Worm (Caenorhabditis elegans) whole organism, L1 larva: ENCODE measurements around the gene mrg-1.
A peak's percentile ranks its signal among the peaks of the same experiment; 100 is the strongest.

Source experiments
- C16A3.4 ChIP-seq: fragments of 150-350 bp; optimal IDR thresholded peaks from 2 replicates; lab custom pipeline; 2014; ENCODE audit warnings: missing biosample characterization, missing genetic modification characterization
- F16B12.6 ChIP-seq: fragments of 150-350 bp; optimal IDR thresholded peaks from 2 replicates; lab custom pipeline; 2014; ENCODE audit warnings: missing biosample characterization, missing genetic modification characterization
- Y116A8C.19 ChIP-seq: sonication (generic microtip); optimal IDR thresholded peaks from 2 replicates; lab custom pipeline; 2016; ENCODE audit warnings: missing compliant biosample characterization, missing genetic modification characterization, borderline replicate concordance
- aly-2 ChIP-seq: fragments of 150-350 bp; optimal IDR thresholded peaks from 2 replicates; lab custom pipeline; 2014; ENCODE audit warnings: missing biosample characterization, missing genetic modification characterization
- ama-1 ChIP-seq: fragments of 150-350 bp; optimal IDR thresholded peaks from 2 replicates; lab custom pipeline; 2014
- blmp-1 ChIP-seq: fragments of 150-350 bp; optimal IDR thresholded peaks from 2 replicates; lab custom pipeline; 2014; ENCODE audit warnings: missing biosample characterization, missing genetic modification characterization
- ceh-8 ChIP-seq: fragments of 200-800 bp; sonication (Bioruptor generic); optimal IDR thresholded peaks from 2 replicates; lab custom pipeline; 2018; ENCODE audit warnings: mild to moderate bottlenecking, missing genetic modification characterization, moderate library complexity, missing compliant biosample characterization
- ceh-88 ChIP-seq: fragments of 200-800 bp; sonication (Bioruptor generic); IDR thresholded peaks from 2 replicates; pipeline ENCODE4 v1.3.6; 2022; ENCODE audit warnings: missing genetic modification characterization, missing compliant biosample characterization
- ceh-90 ChIP-seq: sonication (generic microtip); optimal IDR thresholded peaks from 2 replicates; lab custom pipeline; 2016; ENCODE audit warnings: missing genetic modification characterization, missing compliant biosample characterization
- dsc-1 ChIP-seq: sonication (generic microtip); optimal IDR thresholded peaks from 2 replicates; lab custom pipeline; 2016; ENCODE audit warnings: mild to moderate bottlenecking, missing genetic modification characterization, missing compliant biosample characterization
- efl-1 ChIP-seq, 4 experiments: fragments of 150-350 bp; optimal IDR thresholded peaks in 3 of 4; peaks in 1 of 4; 1 replicate in 1 of 4; 2 replicates in 3 of 4; lab custom pipeline; 2014; ENCODE audit warnings: missing biosample characterization in 2 of 4, missing genetic modification characterization in 2 of 4, missing genetic modification reagents in 2 of 4
- egl-13 ChIP-seq: sonication (generic microtip); optimal IDR thresholded peaks from 2 replicates; lab custom pipeline; 2016; ENCODE audit warnings: missing genotype, missing genetic modification reagents, missing genetic modification characterization, missing compliant biosample characterization
- egl-27 ChIP-seq, 2 experiments: fragments of 150-350 bp in 1 of 2; sonication (generic microtip); optimal IDR thresholded peaks; 3 replicates each; lab custom pipeline; 2017 to 2018; ENCODE audit warnings: missing biosample characterization in 2 of 2, missing genetic modification characterization in 2 of 2, missing genetic modification reagents in 2 of 2
- elt-2 ChIP-seq: sonication (generic microtip); optimal IDR thresholded peaks from 2 replicates; lab custom pipeline; 2016; ENCODE audit warnings: missing genetic modification characterization, mild to moderate bottlenecking, inconsistent platforms, missing compliant biosample characterization, missing genetic modification reagents
- ets-5 ChIP-seq: fragments of 200-800 bp; sonication (Bioruptor generic); IDR thresholded peaks from 2 replicates; pipeline ENCODE4 v1.3.6; 2022; ENCODE audit warnings: missing genetic modification characterization, missing compliant biosample characterization
- fkh-10 ChIP-seq: sonication (generic microtip); optimal IDR thresholded peaks from 2 replicates; lab custom pipeline; 2017; ENCODE audit warnings: missing biosample characterization, missing genetic modification reagents, missing genetic modification characterization
- fkh-4 ChIP-seq: sonication (generic microtip); optimal IDR thresholded peaks from 2 replicates; lab custom pipeline; 2016; ENCODE audit warnings: missing compliant biosample characterization, missing genetic modification characterization, borderline replicate concordance
- fos-1 ChIP-seq: fragments of 150-350 bp; optimal IDR thresholded peaks from 2 replicates; lab custom pipeline; 2014; ENCODE audit warnings: missing biosample characterization, missing genetic modification characterization
- hlh-17 ChIP-seq: fragments of 200-800 bp; sonication (Bioruptor generic); optimal IDR thresholded peaks from 2 replicates; lab custom pipeline; 2018; ENCODE audit warnings: missing genetic modification characterization, mild to moderate bottlenecking, missing compliant biosample characterization, moderate library complexity, borderline replicate concordance
- hlh-4 ChIP-seq: sonication (generic microtip); optimal IDR thresholded peaks from 2 replicates; lab custom pipeline; 2016; ENCODE audit warnings: mild to moderate bottlenecking, missing genetic modification characterization, missing compliant biosample characterization
- hpl-2 ChIP-seq: fragments of 150-350 bp; optimal IDR thresholded peaks from 2 replicates; lab custom pipeline; 2014; ENCODE audit warnings: missing biosample characterization, missing genetic modification reagents, missing genetic modification characterization
- isw-1 ChIP-seq: fragments of 200-800 bp; sonication (Bioruptor generic); IDR thresholded peaks from 2 replicates; pipeline ENCODE4 v1.3.6; 2022; ENCODE audit warnings: missing genetic modification characterization, missing compliant biosample characterization
- lin-13 ChIP-seq: fragments of 150-350 bp; optimal IDR thresholded peaks from 2 replicates; lab custom pipeline; 2014; ENCODE audit warnings: missing biosample characterization, missing genetic modification reagents, missing genetic modification characterization
- lin-35 ChIP-seq, 2 experiments: fragments of 150-350 bp; optimal IDR thresholded peaks; 2 replicates each; lab custom pipeline; 2014; ENCODE audit warnings: missing biosample characterization in 2 of 2, missing genetic modification characterization in 2 of 2, missing genetic modification reagents in 2 of 2
- lin-39 ChIP-seq: fragments of 150-350 bp; optimal IDR thresholded peaks from 2 replicates; lab custom pipeline; 2014; ENCODE audit warnings: missing biosample characterization, missing genetic modification reagents, missing genetic modification characterization
- lir-3 ChIP-seq: sonication (generic microtip); optimal IDR thresholded peaks from 2 replicates; lab custom pipeline; 2016; ENCODE audit warnings: mild to moderate bottlenecking, missing genetic modification characterization, moderate library complexity, missing compliant biosample characterization; ENCODE audit not compliant: poor library complexity
- lsy-2 ChIP-seq, 2 experiments: fragments of 150-350 bp; optimal IDR thresholded peaks; 2 replicates each; lab custom pipeline; 2014; ENCODE audit warnings: missing biosample characterization in 2 of 2, missing genetic modification characterization in 2 of 2
- mab-9 ChIP-seq: fragments of 200-800 bp; sonication (Bioruptor generic); IDR thresholded peaks from 2 replicates; pipeline ENCODE4 v1.3.6; 2022; ENCODE audit warnings: missing genetic modification reagents, missing genetic modification characterization, missing compliant biosample characterization
- mdl-1 ChIP-seq, 2 experiments: fragments of 150-350 bp; optimal IDR thresholded peaks; 2 replicates each; lab custom pipeline; 2014 to 2017; ENCODE audit warnings: missing biosample characterization in 2 of 2, missing genetic modification characterization in 2 of 2, inconsistent platforms in 1 of 2
- mef-2 ChIP-seq: fragments of 150-350 bp; optimal IDR thresholded peaks from 2 replicates; lab custom pipeline; 2014; ENCODE audit warnings: missing biosample characterization, missing genetic modification characterization
- nhr-11 ChIP-seq: fragments of 150-350 bp; optimal IDR thresholded peaks from 2 replicates; lab custom pipeline; 2014; ENCODE audit warnings: missing biosample characterization, missing genetic modification characterization
- nhr-20 ChIP-seq: sonication (generic microtip); optimal IDR thresholded peaks from 2 replicates; lab custom pipeline; 2016; ENCODE audit warnings: mild to moderate bottlenecking, missing genetic modification characterization, missing compliant biosample characterization
- nhr-28 ChIP-seq: fragments of 150-350 bp; optimal IDR thresholded peaks from 2 replicates; lab custom pipeline; 2014; ENCODE audit warnings: missing biosample characterization, missing genetic modification characterization
- nhr-47 ChIP-seq: sonication (generic microtip); optimal IDR thresholded peaks from 2 replicates; lab custom pipeline; 2016; ENCODE audit warnings: mild to moderate bottlenecking, missing genetic modification characterization, moderate library complexity, missing compliant biosample characterization
- nhr-76 ChIP-seq: sonication (generic microtip); optimal IDR thresholded peaks from 2 replicates; lab custom pipeline; 2017; ENCODE audit warnings: missing biosample characterization, missing genetic modification characterization
- nhr-77 ChIP-seq: fragments of 150-350 bp; optimal IDR thresholded peaks from 2 replicates; lab custom pipeline; 2014; ENCODE audit warnings: missing biosample characterization, missing genetic modification characterization
- nhr-85 ChIP-seq: sonication (generic microtip); peaks from one replicate; lab custom pipeline; 2016; ENCODE audit warnings: missing genetic modification characterization, inconsistent platforms, missing compliant biosample characterization
- pag-3 ChIP-seq: sonication (generic microtip); optimal IDR thresholded peaks from 2 replicates; lab custom pipeline; 2017; ENCODE audit warnings: missing genetic modification characterization, mild to moderate bottlenecking, missing compliant biosample characterization, antibody characterized with exemption, borderline replicate concordance; ENCODE audit not compliant: insufficient read depth
- pax-3 ChIP-seq: fragments of 200-800 bp; sonication (Bioruptor generic); optimal IDR thresholded peaks from 2 replicates; lab custom pipeline; 2018; ENCODE audit warnings: mild to moderate bottlenecking, missing genetic modification characterization, moderate library complexity, missing compliant biosample characterization
- rnt-1 ChIP-seq: sonication (generic microtip); optimal IDR thresholded peaks from 2 replicates; lab custom pipeline; 2016; ENCODE audit warnings: mild to moderate bottlenecking, missing genetic modification characterization, moderate library complexity, missing compliant biosample characterization
- skn-1 ChIP-seq: fragments of 150-350 bp; optimal IDR thresholded peaks from 2 replicates; lab custom pipeline; 2014; ENCODE audit warnings: missing biosample characterization, missing genetic modification characterization
- snpc-4 ChIP-seq: fragments of 150-350 bp; optimal IDR thresholded peaks from 2 replicates; lab custom pipeline; 2014; ENCODE audit warnings: missing biosample characterization, missing genetic modification characterization
- snu-23 ChIP-seq: sonication (generic microtip); optimal IDR thresholded peaks from 2 replicates; lab custom pipeline; 2016; ENCODE audit warnings: missing genetic modification characterization, missing compliant biosample characterization
- swsn-7 ChIP-seq: sonication (generic microtip); optimal IDR thresholded peaks from 2 replicates; lab custom pipeline; 2016; ENCODE audit warnings: missing genetic modification characterization, missing compliant biosample characterization
- tbx-2 ChIP-seq: sonication (generic microtip); optimal IDR thresholded peaks from 2 replicates; lab custom pipeline; 2016; ENCODE audit warnings: missing genetic modification characterization, missing compliant biosample characterization
- tlp-1 ChIP-seq: fragments of 150-350 bp; optimal IDR thresholded peaks from 2 replicates; lab custom pipeline; 2014; ENCODE audit warnings: missing biosample characterization, missing genetic modification characterization
- unc-130 ChIP-seq: fragments of 150-350 bp; optimal IDR thresholded peaks from 2 replicates; lab custom pipeline; 2017; ENCODE audit warnings: missing biosample characterization, missing genetic modification characterization, inconsistent platforms
- unc-62 ChIP-seq: fragments of 150-350 bp; optimal IDR thresholded peaks from 2 replicates; lab custom pipeline; 2014; ENCODE audit warnings: missing biosample characterization, missing genetic modification reagents, missing genetic modification characterization
- unc-86 ChIP-seq: sonication (generic microtip); optimal IDR thresholded peaks from 2 replicates; lab custom pipeline; 2016; ENCODE audit warnings: missing genetic modification characterization, missing compliant biosample characterization
- unc-98 ChIP-seq: fragments of 200-800 bp; sonication (Bioruptor generic); IDR thresholded peaks from 2 replicates; pipeline ENCODE4 v1.3.6; 2022; ENCODE audit warnings: missing genetic modification characterization, missing compliant biosample characterization
- zag-1 ChIP-seq: fragments of 150-350 bp; optimal IDR thresholded peaks from 2 replicates; lab custom pipeline; 2014; ENCODE audit warnings: missing biosample characterization, missing genetic modification characterization
- ztf-4 ChIP-seq: fragments of 150-350 bp; optimal IDR thresholded peaks from 2 replicates; lab custom pipeline; 2014; ENCODE audit warnings: missing biosample characterization, missing genetic modification characterization

mrg-1 gene

DNA sequence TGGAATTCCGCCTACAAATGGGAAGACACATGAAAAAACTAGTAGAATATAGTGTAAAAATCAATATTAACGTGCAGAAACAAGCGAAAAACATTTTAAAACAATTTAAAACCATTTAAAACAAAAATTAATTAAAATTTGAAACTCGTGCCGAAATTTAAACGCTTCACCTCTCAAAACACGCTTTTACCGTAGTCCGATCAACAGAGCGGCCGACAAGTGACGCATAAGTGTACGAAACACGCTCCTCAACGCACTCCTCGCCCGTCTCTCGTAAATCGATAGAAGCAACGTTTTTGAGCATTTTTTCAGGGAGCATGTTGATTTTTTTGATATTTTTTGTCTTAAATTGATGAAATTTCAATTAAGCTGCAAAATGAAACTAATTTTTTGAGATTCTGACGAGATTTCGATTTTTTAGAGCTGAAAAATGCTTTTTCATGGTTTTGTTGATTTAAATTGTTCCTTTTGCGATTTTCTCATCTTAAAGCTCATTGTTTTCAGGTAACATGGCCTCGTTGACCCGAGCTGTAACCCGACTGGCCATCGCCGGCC is 30.6 kb upstream of the mrg-1 start, which contains the start of gene cox-5A:
Gene cox-5A (plus strand): TSS at position 505 of the 555 bp plus-strand sequence.
- TF ChIP-seq nhr-76 (peak; percentile 67), ztf-4 (tag; lab: Kevin White, UChicago) (peak; percentile 99), pax-3 (tag; lab: Kevin White, UChicago) (peak; percentile 99), swsn-7 (tag; lab: Kevin White, UChicago) (peak; percentile 100), ets-5 (GFP tag; lab: Robert Waterston, UW) (0 out of 2 replicates have a peak, but pooled peaks have one; percentile 55), mef-2 (peak; percentile 95), nhr-47 (tag; lab: Kevin White, UChicago) (peak; percentile 100), mdl-1 (tag; optimal IDR thresholded peaks at IDR 0.05; lab: Kevin White, UChicago) (peak; percentile 64 to 96), egl-27 (tag; optimal IDR thresholded peaks at IDR 0.05; lab: Kevin White, UChicago) (peak; percentile 60 to 73), isw-1 (peak; percentile 99), lin-39 (peak; percentile 98), skn-1 (tag; lab: Kevin White, UChicago) (peak; percentile 93), elt-2 (peak; percentile 96), nhr-20 (tag; lab: Kevin White, UChicago) (peak; percentile 100), aly-2 (tag; lab: Kevin White, UChicago) (peak; percentile 98), tlp-1 (tag; lab: Kevin White, UChicago) (no peak), fkh-4 (peak; percentile 95), lsy-2 (tag; optimal IDR thresholded peaks at IDR 0.05; lab: Kevin White, UChicago) (peak; percentile 100), hlh-4 (tag; lab: Kevin White, UChicago) (peak; percentile 12), mab-9 (GFP tag; lab: Robert Waterston, UW) (peak; percentile 99), blmp-1 (peak; percentile 86), snpc-4 (tag; lab: Kevin White, UChicago) (peak; percentile 94), unc-86 (tag; lab: Kevin White, UChicago) (peak; percentile 100), egl-13 (peak; percentile 99), unc-98 (GFP tag; lab: Robert Waterston, UW) (peak; percentile 92), hlh-17 (peak; percentile 36), fkh-10 (GFP tag; lab: Kevin White, UChicago) (peak; percentile 98), lin-13 (peak; percentile 99), lin-35 (GFP tag; optimal IDR thresholded peaks at IDR 0.05; lab: Kevin White, UChicago) (peak; percentile 100), nhr-28 (peak; percentile 52), lir-3 (tag; lab: Kevin White, UChicago) (peak; percentile 94), efl-1 (optimal IDR thresholded peaks at IDR 0.05; lab: Kevin White, UChicago) (peak; percentile 96 to 100), efl-1 (GFP tag; optimal IDR thresholded peaks at IDR 0.05 in 1 of 2; lab: Kevin White, UChicago) (peak; percentile 100), unc-62 (GFP tag; lab: Kevin White, UChicago) (peak; percentile 89), F16B12.6 (tag; lab: Kevin White, UChicago) (peak; percentile 81), snu-23 (GFP tag; lab: Kevin White, UChicago) (peak; percentile 100), ceh-90 (tag; lab: Kevin White, UChicago) (peak; percentile 70), zag-1 (tag; lab: Kevin White, UChicago) (peak; percentile 94), unc-130 (peak; percentile 99), C16A3.4 (tag; lab: Kevin White, UChicago) (peak; percentile 100), hpl-2 (GFP tag; lab: Kevin White, UChicago) (peak; percentile 93), fos-1 (tag; lab: Kevin White, UChicago) (peak; percentile 99), nhr-85 (tag; lab: Kevin White, UChicago) (peak; percentile 99), pag-3 (tag; lab: Kevin White, UChicago) (peak; percentile 79), ama-1 (lab: Kevin White, UChicago) (peak; percentile 96), Y116A8C.19 (peak; percentile 76), nhr-11 (tag; lab: Kevin White, UChicago) (peak; percentile 94), ceh-88 (peak; percentile 98), ceh-8 (GFP tag; lab: Kevin White, UChicago) (peak; percentile 99), rnt-1 (peak; percentile 99), nhr-77 (tag; lab: Kevin White, UChicago) (peak; percentile 98), dsc-1 (peak; percentile 100), tbx-2 (tag; lab: Kevin White, UChicago) (peak; percentile 100)
